Fruit fly (Drosophila melanogaster) whole organism, prepupa: ENCODE data around the gene Vha16-2.

Experiments
- CG10631 ChIP-seq: fragments of 200-800 bp; sonication (Bioruptor generic); optimal IDR thresholded peaks from 2 replicates; lab custom pipeline; 2016; ENCODE audit warnings: missing biosample characterization, missing genetic modification characterization
- CG15336 ChIP-seq: fragments of 200-800 bp; sonication (Bioruptor generic); IDR thresholded peaks from 2 replicates; pipeline ENCODE4 v1.3.6; 2022; ENCODE audit warnings: missing biosample characterization, missing genetic modification characterization
- CG32006 ChIP-seq: fragments of 200-800 bp; sonication (Bioruptor generic); optimal IDR thresholded peaks from 3 replicates; lab custom pipeline; 2017; ENCODE audit warnings: missing biosample characterization, mild to moderate bottlenecking, missing genetic modification characterization
- CG3919 ChIP-seq: fragments of 200-800 bp; sonication (Bioruptor generic); optimal IDR thresholded peaks from 3 replicates; lab custom pipeline; 2016; ENCODE audit warnings: missing biosample characterization, missing genetic modification characterization
- CG6854 ChIP-seq: fragments of 200-800 bp; sonication (Bioruptor generic); optimal IDR thresholded peaks from 2 replicates; lab custom pipeline; 2017; ENCODE audit warnings: missing biosample characterization, mild to moderate bottlenecking, missing genetic modification characterization
- Gug ChIP-seq: fragments of 200-800 bp; sonication (Bioruptor generic); IDR thresholded peaks from 2 replicates; pipeline ENCODE4 v1.3.6; 2022; ENCODE audit warnings: missing biosample characterization, missing genetic modification characterization
- Met ChIP-seq: fragments of 200-800 bp; sonication (Bioruptor generic); optimal IDR thresholded peaks from 3 replicates; lab custom pipeline; 2016; ENCODE audit warnings: missing biosample characterization, missing genetic modification characterization
- OdsH ChIP-seq: fragments of 200-800 bp; sonication (Bioruptor generic); optimal IDR thresholded peaks from 3 replicates; lab custom pipeline; 2016; ENCODE audit warnings: missing biosample characterization, missing genetic modification characterization
- dac ChIP-seq: fragments of 200-800 bp; sonication (Bioruptor generic); optimal IDR thresholded peaks from 2 replicates; lab custom pipeline; 2017; ENCODE audit warnings: missing biosample characterization, mild to moderate bottlenecking, missing genetic modification characterization
- fd85E ChIP-seq: fragments of 200-800 bp; sonication (Bioruptor generic); optimal IDR thresholded peaks from 3 replicates; lab custom pipeline; 2016; ENCODE audit warnings: missing biosample characterization, missing genetic modification characterization
- lz ChIP-seq: fragments of 200-800 bp; sonication (Bioruptor generic); optimal IDR thresholded peaks from 3 replicates; lab custom pipeline; 2016; ENCODE audit warnings: missing biosample characterization, missing genetic modification characterization
- spab ChIP-seq: fragments of 200-800 bp; sonication (Bioruptor generic); optimal IDR thresholded peaks from 2 replicates; lab custom pipeline; 2017; ENCODE audit warnings: missing biosample characterization, mild to moderate bottlenecking, missing genetic modification characterization, missing genetic modification reagents
- ss ChIP-seq, 2 experiments: fragments of 200-800 bp; sonication (Bioruptor generic); optimal IDR thresholded peaks; 2 replicates in 1 of 2; 3 replicates in 1 of 2; lab custom pipeline; 2017 to 2018; ENCODE audit warnings: mild to moderate bottlenecking in 2 of 2, missing biosample characterization in 2 of 2, missing genetic modification characterization in 2 of 2, moderate library complexity in 1 of 2

DNA sequence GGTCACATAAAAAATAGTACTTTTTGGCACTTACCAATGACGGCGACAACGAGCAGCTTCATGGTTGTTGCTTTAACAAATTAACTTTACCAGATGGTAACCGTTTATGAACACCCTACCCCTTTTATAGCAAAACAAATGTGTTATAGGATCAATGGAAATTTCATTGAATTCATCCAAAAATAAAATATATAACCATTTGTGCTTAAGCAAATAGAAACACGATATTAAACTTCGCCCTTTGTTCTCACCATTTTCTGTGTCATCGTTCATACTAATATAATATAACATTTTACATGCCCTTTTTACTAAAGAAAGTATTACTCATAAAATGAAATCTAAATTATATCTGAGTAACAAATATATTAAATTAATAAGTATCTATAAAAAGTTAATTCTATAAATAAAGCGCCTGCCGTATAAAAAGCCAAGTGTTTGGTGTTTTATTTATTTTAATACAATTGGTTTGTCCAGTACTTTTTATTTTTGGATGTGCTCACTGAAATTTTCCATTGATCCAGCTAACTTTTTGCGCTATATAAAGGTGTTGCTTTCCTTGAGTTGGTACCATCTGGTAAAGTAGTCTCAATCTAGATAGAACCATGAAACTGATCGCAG lies 34.6 kb downstream of the Vha16-2 start, which contains the start of the genes Sgs8 and Sgs7:
- no peak for TF ChIP-seq lz (GFP tag; lab: Kevin White, UChicago)
- no peak for TF ChIP-seq CG32006 (GFP tag; lab: Kevin White, UChicago)
- TF ChIP-seq CG15336 (GFP tag; lab: Robert Waterston, UW): no peak
- TF ChIP-seq fd85E (GFP tag; lab: Kevin White, UChicago): no peak
- no peak for TF ChIP-seq ss (GFP tag; optimal IDR thresholded peaks at IDR 0.05; lab: Kevin White, UChicago)
- TF ChIP-seq CG10631 (GFP tag; lab: Kevin White, UChicago): no peak
- no peak for TF ChIP-seq CG3919
- no peak for TF ChIP-seq spab (GFP tag; lab: Kevin White, UChicago)
- no peak for TF ChIP-seq OdsH (GFP tag; lab: Kevin White, UChicago)
- no peak for TF ChIP-seq CG6854 (GFP tag; lab: Kevin White, UChicago)
- TF ChIP-seq dac (GFP tag; lab: Kevin White, UChicago): no peak
- TF ChIP-seq Met (GFP tag; lab: Kevin White, UChicago): no peak
- no peak for TF ChIP-seq Gug (GFP tag; lab: Robert Waterston, UW)
